Worm (Caenorhabditis elegans): ENCODE data around the gene dpy-8.

The dpy-8 gene

ce11 chrX:5165037-5165436 is 14.8 kb upstream of the dpy-8 start, which contains the start of gene mans-3 (continued):
- TF ChIP-seq cnd-1 (tag; optimal IDR thresholded peaks at IDR 0.05) = peak; percentile 73

- TF ChIP-seq drap-1 (GFP tag; optimal IDR thresholded peaks at IDR 0.05) (no peak), cnd-1 (tag; optimal IDR thresholded peaks at IDR 0.05) (no peak), ham-2 (GFP tag; optimal IDR thresholded peaks at IDR 0.05) (no peak), ztf-11 (tag; optimal IDR thresholded peaks at IDR 0.05) (no peak), flh-1 (GFP tag; optimal IDR thresholded peaks at IDR 0.05) (no peak), nhr-2 (tag; optimal IDR thresholded peaks at IDR 0.05) (no peak), ceh-83 (GFP tag; optimal IDR thresholded peaks at IDR 0.05) (no peak), unc-62 (GFP tag; optimal IDR thresholded peaks at IDR 0.05) (no peak), bed-3 (GFP tag; optimal IDR thresholded peaks at IDR 0.05) (no peak), nhr-28 (tag; optimal IDR thresholded peaks at IDR 0.05) (no peak), ceh-43 (GFP tag; optimal IDR thresholded peaks at IDR 0.05) (no peak), tbx-8 (GFP tag; optimal IDR thresholded peaks at IDR 0.05) (no peak), lin-32 (GFP tag; optimal IDR thresholded peaks at IDR 0.05) (no peak), snpc-4 (tag; optimal IDR thresholded peaks at IDR 0.05) (no peak), mls-2 (tag; optimal IDR thresholded peaks at IDR 0.05) (no peak), M03D4.4 (tag; optimal IDR thresholded peaks at IDR 0.05) (no peak), mab-5 (tag; optimal IDR thresholded peaks at IDR 0.05) (no peak), unc-39 (tag; optimal IDR thresholded peaks at IDR 0.05) (no peak), mep-1 (tag; optimal IDR thresholded peaks at IDR 0.05) (no peak), lin-13 (tag; optimal IDR thresholded peaks at IDR 0.05) (no peak)
These were observed 13.8 kb upstream of the dpy-8 start for ce11 chrX:5164054-5164453.

ce11 chrX:5162755-5163154 is 12.5 kb upstream of the dpy-8 start, which contains the start of gene EGAP5.1:
Gene EGAP5.1 (plus strand): TSS chrX:5163055.
- TF ChIP-seq ham-2 (GFP tag; optimal IDR thresholded peaks at IDR 0.05) (no peak), elt-3 (tag; optimal IDR thresholded peaks at IDR 0.05) (no peak), sem-2 (GFP tag; optimal IDR thresholded peaks at IDR 0.05) (no peak), mep-1 (tag; optimal IDR thresholded peaks at IDR 0.05) (no peak), ztf-11 (tag; optimal IDR thresholded peaks at IDR 0.05) (no peak), elt-1 (tag; optimal IDR thresholded peaks at IDR 0.05; ENCODE audit: borderline replicate concordance, insufficient read depth) (no peak), lsy-2 (tag; optimal IDR thresholded peaks at IDR 0.05) (no peak), nhr-12 (tag; optimal IDR thresholded peaks at IDR 0.05) (no peak)

ce11 chrX:5159645-5160044 is 9.4 kb upstream of the dpy-8 start, which contains the start of gene C31H2.4:
Gene C31H2.4 (minus strand): TSS chrX:5159663.
- TF ChIP-seq nhr-76 (tag; optimal IDR thresholded peaks at IDR 0.05) = no peak
- no peak for TF ChIP-seq nhr-237 (tag; optimal IDR thresholded peaks at IDR 0.05)
- no peak for TF ChIP-seq pha-4 (tag; optimal IDR thresholded peaks at IDR 0.05)
- no peak for TF ChIP-seq elt-3 (tag; optimal IDR thresholded peaks at IDR 0.05)
- TF ChIP-seq blmp-1 (tag; optimal IDR thresholded peaks at IDR 0.05) = no peak
- TF ChIP-seq sptf-1 (tag; optimal IDR thresholded peaks at IDR 0.05) = no peak
- TF ChIP-seq elt-1 (tag; optimal IDR thresholded peaks at IDR 0.05; ENCODE audit: borderline replicate concordance, insufficient read depth) = no peak
- TF ChIP-seq unc-39 (tag; optimal IDR thresholded peaks at IDR 0.05) = no peak
- no peak for TF ChIP-seq flh-1 (GFP tag; optimal IDR thresholded peaks at IDR 0.05)
- no peak for TF ChIP-seq nhr-28 (tag; optimal IDR thresholded peaks at IDR 0.05)
- TF ChIP-seq lin-32 (GFP tag; optimal IDR thresholded peaks at IDR 0.05) = no peak
- no peak for TF ChIP-seq mls-2 (tag; optimal IDR thresholded peaks at IDR 0.05)
- TF ChIP-seq ceh-39 (tag; optimal IDR thresholded peaks at IDR 0.05) = no peak
- TF ChIP-seq mep-1 (tag; optimal IDR thresholded peaks at IDR 0.05) = no peak
- no peak for TF ChIP-seq zip-8 (tag; optimal IDR thresholded peaks at IDR 0.05)
- no peak for TF ChIP-seq lin-13 (tag; optimal IDR thresholded peaks at IDR 0.05)
- TF ChIP-seq hlh-1 (tag; optimal IDR thresholded peaks at IDR 0.05) = no peak
- no peak for TF ChIP-seq ham-2 (GFP tag; optimal IDR thresholded peaks at IDR 0.05)
- no peak for TF ChIP-seq sem-2 (GFP tag; optimal IDR thresholded peaks at IDR 0.05)
- TF ChIP-seq bed-3 (GFP tag; optimal IDR thresholded peaks at IDR 0.05) = no peak

- TF ChIP-seq tbx-8 (GFP tag; optimal IDR thresholded peaks at IDR 0.05) (no peak), bed-3 (GFP tag; optimal IDR thresholded peaks at IDR 0.05) (no peak), M03D4.4 (tag; optimal IDR thresholded peaks at IDR 0.05) (no peak), nhr-12 (tag; optimal IDR thresholded peaks at IDR 0.05) (no peak), lin-13 (tag; optimal IDR thresholded peaks at IDR 0.05) (no peak), ham-2 (GFP tag; optimal IDR thresholded peaks at IDR 0.05) (no peak), unc-62 (GFP tag; optimal IDR thresholded peaks at IDR 0.05) (no peak), elt-3 (tag; optimal IDR thresholded peaks at IDR 0.05) (no peak), sptf-1 (tag; optimal IDR thresholded peaks at IDR 0.05) (no peak), elt-1 (tag; optimal IDR thresholded peaks at IDR 0.05; ENCODE audit: borderline replicate concordance, insufficient read depth) (no peak), ztf-11 (tag; optimal IDR thresholded peaks at IDR 0.05) (no peak), nhr-237 (tag; optimal IDR thresholded peaks at IDR 0.05) (no peak), ceh-39 (tag; optimal IDR thresholded peaks at IDR 0.05) (no peak), mep-1 (tag; optimal IDR thresholded peaks at IDR 0.05) (no peak), unc-39 (tag; optimal IDR thresholded peaks at IDR 0.05) (no peak), snpc-4 (tag; optimal IDR thresholded peaks at IDR 0.05) (no peak), zip-8 (tag; optimal IDR thresholded peaks at IDR 0.05) (no peak), hlh-1 (tag; optimal IDR thresholded peaks at IDR 0.05) (no peak)
These were observed 4.0 kb upstream of the dpy-8 start, which contains the start of gene C31H2.3 for ce11 chrX:5154278-5154677. Gene C31H2.3 (minus strand): TSS chrX:5154378.
